Fruit fly (Drosophila melanogaster): ENCODE measurements around the gene CG13461.
A peak's percentile ranks its signal among the peaks of the same experiment; 100 is the strongest.

- no peak for TF ChIP-seq CG8478 (optimal IDR thresholded peaks at IDR 0.05)
- peak in 1 of 2 experiments; percentile 73 for TF ChIP-seq CTCF (optimal IDR thresholded peaks at IDR 0.05)
Observed at dm6 chr3L:15013957-15014692, 38.2 kb downstream of the CG13461 start, which contains the start of gene Reck.
